Fruit fly (Drosophila melanogaster) whole organism, prepupa: ENCODE measurements around the gene CG13659.

Experiments used
- Blimp-1 ChIP-seq: fragments of 200-800 bp; sonication (Bioruptor generic); optimal IDR thresholded peaks from 3 replicates; lab custom pipeline; 2017; ENCODE audit warnings: missing biosample characterization, missing genetic modification characterization, mild to moderate bottlenecking, moderate library complexity, missing genetic modification reagents
- CG10631 ChIP-seq: fragments of 200-800 bp; sonication (Bioruptor generic); optimal IDR thresholded peaks from 2 replicates; lab custom pipeline; 2016; ENCODE audit warnings: missing biosample characterization, missing genetic modification characterization
- CG10669 ChIP-seq: fragments of 200-800 bp; sonication (Bioruptor generic); optimal IDR thresholded peaks from 3 replicates; lab custom pipeline; 2018; ENCODE audit warnings: missing biosample characterization, mild to moderate bottlenecking, missing genetic modification characterization, moderate library complexity
- CG11902 ChIP-seq: fragments of 200-800 bp; sonication (Bioruptor generic); optimal IDR thresholded peaks from 3 replicates; lab custom pipeline; 2016; ENCODE audit warnings: missing biosample characterization, missing genetic modification characterization
- CG15336 ChIP-seq: fragments of 200-800 bp; sonication (Bioruptor generic); IDR thresholded peaks from 2 replicates; pipeline ENCODE4 v1.3.6; 2022; ENCODE audit warnings: missing biosample characterization, missing genetic modification characterization
- CG1621 ChIP-seq: fragments of 200-800 bp; sonication (Bioruptor generic); optimal IDR thresholded peaks from 3 replicates; lab custom pipeline; 2018; ENCODE audit warnings: missing biosample characterization, mild to moderate bottlenecking, missing genetic modification characterization
- CG3032 ChIP-seq: fragments of 200-800 bp; optimal IDR thresholded peaks from 2 replicates; lab custom pipeline; 2019; ENCODE audit warnings: missing biosample characterization, mild to moderate bottlenecking, missing genetic modification characterization, moderate library complexity
- CG31627 ChIP-seq: fragments of 200-800 bp; sonication (Bioruptor generic); optimal IDR thresholded peaks from 3 replicates; lab custom pipeline; 2016; ENCODE audit warnings: missing biosample characterization, missing genetic modification characterization
- CG32006 ChIP-seq: fragments of 200-800 bp; sonication (Bioruptor generic); optimal IDR thresholded peaks from 3 replicates; lab custom pipeline; 2017; ENCODE audit warnings: missing biosample characterization, mild to moderate bottlenecking, missing genetic modification characterization
- CG6163 ChIP-seq: fragments of 200-800 bp; sonication (Bioruptor generic); IDR thresholded peaks from 3 replicates; pipeline ENCODE4 v1.3.6; 2022; ENCODE audit warnings: missing biosample characterization, missing genetic modification characterization
- CG6808 ChIP-seq: fragments of 200-800 bp; sonication (Bioruptor generic); optimal IDR thresholded peaks from 3 replicates; lab custom pipeline; 2017; ENCODE audit warnings: missing biosample characterization, missing genetic modification characterization, mild to moderate bottlenecking, moderate library complexity, missing genetic modification reagents
- CG7368 ChIP-seq: fragments of 200-800 bp; sonication (Bioruptor generic); optimal IDR thresholded peaks from 3 replicates; lab custom pipeline; 2016; ENCODE audit warnings: missing biosample characterization, missing genetic modification characterization
- CG8319 ChIP-seq: fragments of 200-800 bp; sonication (Bioruptor generic); optimal IDR thresholded peaks from 3 replicates; lab custom pipeline; 2016; ENCODE audit warnings: missing biosample characterization, missing genetic modification characterization
- CG8632 ChIP-seq: fragments of 200-800 bp; sonication (Bioruptor generic); optimal IDR thresholded peaks from 3 replicates; lab custom pipeline; 2016; ENCODE audit warnings: missing biosample characterization, missing genetic modification characterization
- CG9139 ChIP-seq: fragments of 200-800 bp; sonication (Bioruptor generic); optimal IDR thresholded peaks from 3 replicates; lab custom pipeline; 2017; ENCODE audit warnings: missing biosample characterization, mild to moderate bottlenecking, missing genetic modification characterization
- Eip75B ChIP-seq: fragments of 200-800 bp; sonication (Bioruptor generic); optimal IDR thresholded peaks from 3 replicates; lab custom pipeline; 2016; ENCODE audit warnings: missing biosample characterization, missing genetic modification characterization
- Eip78C ChIP-seq: fragments of 200-800 bp; sonication (Bioruptor generic); peaks from one replicate; lab custom pipeline; 2016; ENCODE audit warnings: missing biosample characterization, missing genetic modification characterization
- Eip93F ChIP-seq: fragments of 200-800 bp; sonication (Bioruptor generic); optimal IDR thresholded peaks from 2 replicates; lab custom pipeline; 2016; ENCODE audit warnings: missing biosample characterization, mild to moderate bottlenecking, missing genetic modification characterization
- Ets21C ChIP-seq: fragments of 200-800 bp; sonication (Bioruptor generic); optimal IDR thresholded peaks from 3 replicates; lab custom pipeline; 2016; ENCODE audit warnings: missing biosample characterization, missing genetic modification characterization
- Ets96B ChIP-seq: fragments of 200-800 bp; optimal IDR thresholded peaks from 2 replicates; lab custom pipeline; 2019; ENCODE audit warnings: missing biosample characterization, mild to moderate bottlenecking, missing genetic modification characterization, moderate library complexity
- Gug ChIP-seq: fragments of 200-800 bp; sonication (Bioruptor generic); IDR thresholded peaks from 2 replicates; pipeline ENCODE4 v1.3.6; 2022; ENCODE audit warnings: missing biosample characterization, missing genetic modification characterization
- Hr38 ChIP-seq: sonication (Bioruptor generic); optimal IDR thresholded peaks from 2 replicates; lab custom pipeline; 2016; ENCODE audit warnings: missing biosample characterization, missing genetic modification characterization
- Hr39 ChIP-seq: fragments of 200-800 bp; sonication (Bioruptor generic); optimal IDR thresholded peaks from 2 replicates; lab custom pipeline; 2016; ENCODE audit warnings: missing biosample characterization, missing genetic modification characterization
- Hr4 ChIP-seq: fragments of 200-800 bp; sonication (Bioruptor generic); optimal IDR thresholded peaks from 3 replicates; lab custom pipeline; 2016; ENCODE audit warnings: missing biosample characterization, missing genetic modification characterization
- Lpt ChIP-seq: fragments of 200-800 bp; sonication (Bioruptor generic); optimal IDR thresholded peaks from 3 replicates; lab custom pipeline; 2016; ENCODE audit warnings: missing biosample characterization, missing genetic modification characterization
- Smox ChIP-seq: fragments of 200-800 bp; sonication (Bioruptor generic); optimal IDR thresholded peaks from 3 replicates; lab custom pipeline; 2016; ENCODE audit warnings: missing biosample characterization, missing genetic modification characterization
- Sox15 ChIP-seq: fragments of 200-800 bp; sonication (Bioruptor generic); optimal IDR thresholded peaks from 3 replicates; lab custom pipeline; 2016; ENCODE audit warnings: missing biosample characterization, missing genetic modification characterization
- achi ChIP-seq: fragments of 200-800 bp; sonication (Bioruptor generic); optimal IDR thresholded peaks from 3 replicates; lab custom pipeline; 2016; ENCODE audit warnings: missing biosample characterization, missing genetic modification characterization
- acj6 ChIP-seq: fragments of 200-800 bp; sonication (Bioruptor generic); optimal IDR thresholded peaks from 3 replicates; lab custom pipeline; 2016; ENCODE audit warnings: missing biosample characterization, missing genetic modification characterization
- cyc ChIP-seq: fragments of 200-800 bp; sonication (Bioruptor generic); optimal IDR thresholded peaks from 3 replicates; lab custom pipeline; 2016; ENCODE audit warnings: missing biosample characterization, missing genetic modification characterization
- dac ChIP-seq: fragments of 200-800 bp; sonication (Bioruptor generic); optimal IDR thresholded peaks from 2 replicates; lab custom pipeline; 2017; ENCODE audit warnings: missing biosample characterization, mild to moderate bottlenecking, missing genetic modification characterization
- dsx ChIP-seq: fragments of 200-800 bp; optimal IDR thresholded peaks from 3 replicates; lab custom pipeline; 2019; ENCODE audit warnings: missing biosample characterization, mild to moderate bottlenecking, missing genetic modification characterization, moderate library complexity; ENCODE audit not compliant: poor library complexity, severe bottlenecking
- eg ChIP-seq: fragments of 200-800 bp; sonication (Bioruptor generic); IDR thresholded peaks from 3 replicates; pipeline ENCODE4 v1.3.6; 2022; ENCODE audit warnings: missing biosample characterization, missing genetic modification characterization
- fd59A ChIP-seq: fragments of 200-800 bp; sonication (Bioruptor generic); optimal IDR thresholded peaks from 2 replicates; lab custom pipeline; 2017; ENCODE audit warnings: missing biosample characterization, mild to moderate bottlenecking, missing genetic modification characterization, missing genetic modification reagents
- fd85E ChIP-seq: fragments of 200-800 bp; sonication (Bioruptor generic); optimal IDR thresholded peaks from 3 replicates; lab custom pipeline; 2016; ENCODE audit warnings: missing biosample characterization, missing genetic modification characterization
- lz ChIP-seq: fragments of 200-800 bp; sonication (Bioruptor generic); optimal IDR thresholded peaks from 3 replicates; lab custom pipeline; 2016; ENCODE audit warnings: missing biosample characterization, missing genetic modification characterization
- net ChIP-seq: fragments of 200-800 bp; sonication (Bioruptor generic); optimal IDR thresholded peaks from 3 replicates; lab custom pipeline; 2016; ENCODE audit warnings: missing biosample characterization, missing genetic modification characterization
- salr ChIP-seq, 2 experiments: fragments of 200-800 bp; sonication (Bioruptor generic); optimal IDR thresholded peaks; 3 replicates each; lab custom pipeline; 2016 to 2018; ENCODE audit warnings: missing biosample characterization in 2 of 2, missing genetic modification characterization in 2 of 2, mild to moderate bottlenecking in 1 of 2
- ss ChIP-seq, 2 experiments: fragments of 200-800 bp; sonication (Bioruptor generic); optimal IDR thresholded peaks; 2 replicates in 1 of 2; 3 replicates in 1 of 2; lab custom pipeline; 2017 to 2018; ENCODE audit warnings: mild to moderate bottlenecking in 2 of 2, missing biosample characterization in 2 of 2, missing genetic modification characterization in 2 of 2, moderate library complexity in 1 of 2
- svp ChIP-seq: fragments of 200-800 bp; sonication (Bioruptor generic); peaks from one replicate; lab custom pipeline; 2016; ENCODE audit warnings: missing biosample characterization, missing genetic modification characterization
- topi ChIP-seq: fragments of 200-800 bp; sonication (Bioruptor generic); optimal IDR thresholded peaks from 3 replicates; lab custom pipeline; 2016; ENCODE audit warnings: missing biosample characterization, missing genetic modification characterization
- vri ChIP-seq: fragments of 200-800 bp; sonication (Bioruptor generic); optimal IDR thresholded peaks from 3 replicates; lab custom pipeline; 2016; ENCODE audit warnings: missing biosample characterization, mild to moderate bottlenecking, missing genetic modification characterization

The CG13659 gene

dm6 chr3R:25262322-25262761, 38.3 kb upstream of the CG13659 start, which contains the start of the genes Kdsr and CG11858 (continued):
- TF ChIP-seq dac (GFP tag; lab: Kevin White, UChicago) (no peak), CG9139 (no peak), eg (peak; percentile 72; the same call in 2 of the 3 replicates), net (no peak), svp (peak; percentile 95), dsx (GFP tag; lab: Kevin White, UChicago) (peak; percentile 37), CG11902 (GFP tag; lab: Kevin White, UChicago) (no peak), Eip78C (GFP tag; lab: Kevin White, UChicago) (no peak), salr (GFP tag; optimal IDR thresholded peaks at IDR 0.05; lab: Kevin White, UChicago) (no peak), CG10631 (no peak), Hr4 (no peak), Hr38 (no peak), CG6808 (no peak), CG1621 (tag; lab: Kevin White, UChicago) (peak; percentile 44), Ets21C (no peak), ss (GFP tag; optimal IDR thresholded peaks at IDR 0.05; lab: Kevin White, UChicago) (no peak), Sox15 (GFP tag; lab: Kevin White, UChicago) (peak; percentile 13), Eip75B (no peak), achi (GFP tag; lab: Kevin White, UChicago) (peak; percentile 36), CG8319 (GFP tag; lab: Kevin White, UChicago) (no peak), Smox (GFP tag; lab: Kevin White, UChicago) (no peak), CG32006 (GFP tag; lab: Kevin White, UChicago) (no peak), CG31627 (GFP tag; lab: Kevin White, UChicago) (peak; percentile 73)

- TF ChIP-seq CG6163 (GFP tag; lab: Robert Waterston, UW) (no peak), Hr38 (no peak), Lpt (no peak), CG31627 (GFP tag; lab: Kevin White, UChicago) (no peak), acj6 (no peak), svp (no peak), ss (GFP tag; optimal IDR thresholded peaks at IDR 0.05; lab: Kevin White, UChicago) (no peak), Blimp-1 (no peak), lz (GFP tag; lab: Kevin White, UChicago) (no peak), Eip93F (GFP tag; lab: Kevin White, UChicago) (no peak), CG6808 (no peak), Eip75B (no peak), CG15336 (GFP tag; lab: Robert Waterston, UW) (peak; percentile 31; the same call in 1 of the 2 replicates), achi (GFP tag; lab: Kevin White, UChicago) (peak; percentile 45), Hr39 (GFP tag; lab: Kevin White, UChicago) (no peak), Ets21C (no peak), CG10669 (GFP tag; lab: Kevin White, UChicago) (no peak), Gug (GFP tag; lab: Robert Waterston, UW) (no peak), CG1621 (tag; lab: Kevin White, UChicago) (peak; percentile 33), dac (GFP tag; lab: Kevin White, UChicago) (no peak)
Measured at dm6 chr3R:25265589-25266201, 35.0 kb upstream of the CG13659 start, which contains the start of the genes GlnRS and RIOK2. GlnRS (minus strand) TSS chr3R:25265721. RIOK2 (plus strand) TSS chr3R:25265844.

- TF ChIP-seq fd85E (no peak), CG10669 (GFP tag; lab: Kevin White, UChicago) (no peak), acj6 (no peak), Eip75B (no peak), fd59A (GFP tag; lab: Kevin White, UChicago) (no peak), eg (no peak), achi (GFP tag; lab: Kevin White, UChicago) (no peak), CG32006 (GFP tag; lab: Kevin White, UChicago) (no peak), Ets21C (no peak), Hr4 (no peak)
Measured at dm6 chr3R:25266751-25267150, 33.9 kb upstream of the CG13659 start.

dm6 chr3R:25269909-25270308, 30.8 kb upstream of the CG13659 start, which contains the start of the genes CG11889 and CG11891:
CG11889 (plus strand) TSS chr3R:25270209.
CG11891 (plus strand) TSS chr3R:25270209.
- TF ChIP-seq CG8632 (no peak), vri (GFP tag; lab: Kevin White, UChicago) (no peak), topi (GFP tag; lab: Kevin White, UChicago) (no peak), salr (GFP tag; optimal IDR thresholded peaks at IDR 0.05; lab: Kevin White, UChicago) (no peak), svp (no peak), CG7368 (GFP tag; lab: Kevin White, UChicago) (no peak), CG3032 (tag; lab: Kevin White, UChicago) (no peak), Ets96B (tag; lab: Kevin White, UChicago) (no peak), cyc (no peak), Gug (GFP tag; lab: Robert Waterston, UW) (no peak)
